Worm (Caenorhabditis elegans) whole organism, L1 larva: ENCODE results near the gene srd-26.

Experiments used
- C04F5.9 ChIP-seq: sonication (generic microtip); optimal IDR thresholded peaks from 2 replicates; lab custom pipeline; 2016; ENCODE audit warnings: missing genetic modification characterization, missing compliant biosample characterization
- C16A3.4 ChIP-seq: fragments of 150-350 bp; optimal IDR thresholded peaks from 2 replicates; lab custom pipeline; 2014; ENCODE audit warnings: missing biosample characterization, missing genetic modification characterization
- aha-1 ChIP-seq: fragments of 150-350 bp; optimal IDR thresholded peaks from 2 replicates; lab custom pipeline; 2014; ENCODE audit warnings: missing biosample characterization, missing genetic modification characterization
- ama-1 ChIP-seq: fragments of 150-350 bp; optimal IDR thresholded peaks from 2 replicates; lab custom pipeline; 2014
- ceh-8 ChIP-seq: fragments of 200-800 bp; sonication (Bioruptor generic); optimal IDR thresholded peaks from 2 replicates; lab custom pipeline; 2018; ENCODE audit warnings: mild to moderate bottlenecking, missing genetic modification characterization, moderate library complexity, missing compliant biosample characterization
- ceh-82 ChIP-seq, 3 experiments: fragments of 150-350 bp in 1 of 3; sonication (generic microtip) in 2 of 3; optimal IDR thresholded peaks; 2 replicates each; lab custom pipeline; 2014 to 2017; ENCODE audit warnings: missing biosample characterization in 3 of 3, missing genetic modification characterization in 3 of 3
- ceh-90 ChIP-seq: sonication (generic microtip); optimal IDR thresholded peaks from 2 replicates; lab custom pipeline; 2016; ENCODE audit warnings: missing genetic modification characterization, missing compliant biosample characterization
- dpl-1 ChIP-seq, 3 experiments: fragments of 150-350 bp in 2 of 3; sonication (generic microtip) in 1 of 3; optimal IDR thresholded peaks; 2 replicates each; lab custom pipeline; 2014 to 2017; ENCODE audit warnings: missing biosample characterization in 3 of 3, missing genetic modification characterization in 3 of 3, missing genetic modification reagents in 3 of 3
- dsc-1 ChIP-seq: sonication (generic microtip); optimal IDR thresholded peaks from 2 replicates; lab custom pipeline; 2016; ENCODE audit warnings: mild to moderate bottlenecking, missing genetic modification characterization, missing compliant biosample characterization
- efl-1 ChIP-seq, 4 experiments: fragments of 150-350 bp; optimal IDR thresholded peaks in 3 of 4; peaks in 1 of 4; 1 replicate in 1 of 4; 2 replicates in 3 of 4; lab custom pipeline; 2014; ENCODE audit warnings: missing biosample characterization in 2 of 4, missing genetic modification characterization in 2 of 4, missing genetic modification reagents in 2 of 4
- elt-2 ChIP-seq: sonication (generic microtip); optimal IDR thresholded peaks from 2 replicates; lab custom pipeline; 2016; ENCODE audit warnings: missing genetic modification characterization, mild to moderate bottlenecking, inconsistent platforms, missing compliant biosample characterization, missing genetic modification reagents
- elt-3 ChIP-seq, 6 experiments: fragments of 150-350 bp in 1 of 6; sonication (generic microtip); optimal IDR thresholded peaks; 2 replicates each; lab custom pipeline; 2017 to 2018; ENCODE audit warnings: missing biosample characterization in 6 of 6, missing genetic modification characterization in 6 of 6, inconsistent platforms in 1 of 6
- fkh-10 ChIP-seq: sonication (generic microtip); optimal IDR thresholded peaks from 2 replicates; lab custom pipeline; 2017; ENCODE audit warnings: missing biosample characterization, missing genetic modification reagents, missing genetic modification characterization
- fkh-4 ChIP-seq: sonication (generic microtip); optimal IDR thresholded peaks from 2 replicates; lab custom pipeline; 2016; ENCODE audit warnings: missing compliant biosample characterization, missing genetic modification characterization, borderline replicate concordance
- fkh-8 ChIP-seq: sonication (generic microtip); optimal IDR thresholded peaks from 2 replicates; lab custom pipeline; 2016; ENCODE audit warnings: mild to moderate bottlenecking, missing genetic modification characterization, missing compliant biosample characterization
- grh-1 ChIP-seq: fragments of 200-800 bp; sonication (Bioruptor generic); IDR thresholded peaks from 2 replicates; pipeline ENCODE4 v1.3.6; 2022; ENCODE audit warnings: missing genetic modification reagents, missing genetic modification characterization, missing compliant biosample characterization
- hlh-17 ChIP-seq: fragments of 200-800 bp; sonication (Bioruptor generic); optimal IDR thresholded peaks from 2 replicates; lab custom pipeline; 2018; ENCODE audit warnings: missing genetic modification characterization, mild to moderate bottlenecking, missing compliant biosample characterization, moderate library complexity, borderline replicate concordance
- hpl-2 ChIP-seq: fragments of 150-350 bp; optimal IDR thresholded peaks from 2 replicates; lab custom pipeline; 2014; ENCODE audit warnings: missing biosample characterization, missing genetic modification reagents, missing genetic modification characterization
- irx-1 ChIP-seq: sonication (generic microtip); optimal IDR thresholded peaks from 2 replicates; lab custom pipeline; 2016; ENCODE audit warnings: missing genetic modification characterization, missing compliant biosample characterization
- isw-1 ChIP-seq: fragments of 200-800 bp; sonication (Bioruptor generic); IDR thresholded peaks from 2 replicates; pipeline ENCODE4 v1.3.6; 2022; ENCODE audit warnings: missing genetic modification characterization, missing compliant biosample characterization
- jun-1 ChIP-seq: fragments of 150-350 bp; optimal IDR thresholded peaks from 2 replicates; lab custom pipeline; 2014; ENCODE audit warnings: missing biosample characterization, missing genetic modification reagents, missing genetic modification characterization
- lin-14 ChIP-seq: fragments of 200-800 bp; sonication (Bioruptor generic); optimal IDR thresholded peaks from 2 replicates; lab custom pipeline; 2018; ENCODE audit warnings: mild to moderate bottlenecking, missing genetic modification characterization, moderate library complexity, missing compliant biosample characterization
- lin-35 ChIP-seq, 2 experiments: fragments of 150-350 bp; optimal IDR thresholded peaks; 2 replicates each; lab custom pipeline; 2014; ENCODE audit warnings: missing biosample characterization in 2 of 2, missing genetic modification characterization in 2 of 2, missing genetic modification reagents in 2 of 2
- lsy-2 ChIP-seq, 2 experiments: fragments of 150-350 bp; optimal IDR thresholded peaks; 2 replicates each; lab custom pipeline; 2014; ENCODE audit warnings: missing biosample characterization in 2 of 2, missing genetic modification characterization in 2 of 2
- mab-9 ChIP-seq: fragments of 200-800 bp; sonication (Bioruptor generic); IDR thresholded peaks from 2 replicates; pipeline ENCODE4 v1.3.6; 2022; ENCODE audit warnings: missing genetic modification reagents, missing genetic modification characterization, missing compliant biosample characterization
- mef-2 ChIP-seq: fragments of 150-350 bp; optimal IDR thresholded peaks from 2 replicates; lab custom pipeline; 2014; ENCODE audit warnings: missing biosample characterization, missing genetic modification characterization
- mep-1 ChIP-seq: fragments of 150-350 bp; optimal IDR thresholded peaks from 2 replicates; lab custom pipeline; 2014; ENCODE audit warnings: missing biosample characterization, missing genetic modification characterization
- nhr-12 ChIP-seq: sonication (generic microtip); optimal IDR thresholded peaks from 2 replicates; lab custom pipeline; 2017; ENCODE audit warnings: missing biosample characterization, missing genetic modification characterization
- nhr-47 ChIP-seq: sonication (generic microtip); optimal IDR thresholded peaks from 2 replicates; lab custom pipeline; 2016; ENCODE audit warnings: mild to moderate bottlenecking, missing genetic modification characterization, moderate library complexity, missing compliant biosample characterization
- nhr-71 ChIP-seq: sonication (generic microtip); optimal IDR thresholded peaks from 2 replicates; lab custom pipeline; 2016; ENCODE audit warnings: mild to moderate bottlenecking, missing genetic modification characterization, moderate library complexity, missing compliant biosample characterization
- rnt-1 ChIP-seq: sonication (generic microtip); optimal IDR thresholded peaks from 2 replicates; lab custom pipeline; 2016; ENCODE audit warnings: mild to moderate bottlenecking, missing genetic modification characterization, moderate library complexity, missing compliant biosample characterization
- snpc-4 ChIP-seq: fragments of 150-350 bp; optimal IDR thresholded peaks from 2 replicates; lab custom pipeline; 2014; ENCODE audit warnings: missing biosample characterization, missing genetic modification characterization
- sox-4 ChIP-seq: sonication (generic microtip); optimal IDR thresholded peaks from 2 replicates; lab custom pipeline; 2016; ENCODE audit warnings: missing genetic modification characterization, missing compliant biosample characterization
- swsn-7 ChIP-seq: sonication (generic microtip); optimal IDR thresholded peaks from 2 replicates; lab custom pipeline; 2016; ENCODE audit warnings: missing genetic modification characterization, missing compliant biosample characterization
- tbx-2 ChIP-seq: sonication (generic microtip); optimal IDR thresholded peaks from 2 replicates; lab custom pipeline; 2016; ENCODE audit warnings: missing genetic modification characterization, missing compliant biosample characterization
- unc-62 ChIP-seq: fragments of 150-350 bp; optimal IDR thresholded peaks from 2 replicates; lab custom pipeline; 2014; ENCODE audit warnings: missing biosample characterization, missing genetic modification reagents, missing genetic modification characterization
- unc-86 ChIP-seq: sonication (generic microtip); optimal IDR thresholded peaks from 2 replicates; lab custom pipeline; 2016; ENCODE audit warnings: missing genetic modification characterization, missing compliant biosample characterization

Gene srd-26

ce11 chrV:14146199-14146598 is 16.6 kb downstream of the srd-26 start, which contains the start of gene acs-10:
acs-10 (plus strand) TSS chrV:14146499.
- no peak for TF ChIP-seq lsy-2 (tag; optimal IDR thresholded peaks at IDR 0.05; lab: Kevin White, UChicago)
- TF ChIP-seq sox-4 (tag; lab: Kevin White, UChicago) = no peak
- no peak for TF ChIP-seq irx-1 (tag; lab: Kevin White, UChicago)
- no peak for TF ChIP-seq grh-1
- TF ChIP-seq jun-1 (tag; lab: Kevin White, UChicago) = no peak
- no peak for TF ChIP-seq elt-2 (tag; lab: Kevin White, UChicago)
- TF ChIP-seq nhr-47 (tag; lab: Kevin White, UChicago) = no peak
- TF ChIP-seq ceh-8 (GFP tag; lab: Kevin White, UChicago) = no peak
- TF ChIP-seq elt-3 (tag; optimal IDR thresholded peaks at IDR 0.05; lab: Kevin White, UChicago) = no peak
- no peak for TF ChIP-seq efl-1 (optimal IDR thresholded peaks at IDR 0.05; lab: Kevin White, UChicago)
- no peak for TF ChIP-seq efl-1 (GFP tag; optimal IDR thresholded peaks at IDR 0.05 in 1 of 2; lab: Kevin White, UChicago)
- TF ChIP-seq dsc-1 = no peak

ce11 chrV:14145267-14145666 is 17.5 kb downstream of the srd-26 start, which contains the start of gene par-1:
par-1 (minus strand) TSS chrV:14145367.
- no peak for TF ChIP-seq fkh-8 (tag; lab: Kevin White, UChicago)
- TF ChIP-seq hlh-17 (GFP tag; lab: Kevin White, UChicago) = no peak
- TF ChIP-seq ceh-90 = no peak
- TF ChIP-seq rnt-1 = no peak
- no peak for TF ChIP-seq nhr-12
- TF ChIP-seq mef-2 (tag; lab: Kevin White, UChicago) = no peak
- no peak for TF ChIP-seq C04F5.9 (tag; lab: Kevin White, UChicago)

- peak; percentile 16; the same call in 1 of the 2 replicates for TF ChIP-seq isw-1 (GFP tag; lab: Robert Waterston, UW)
- no peak for TF ChIP-seq ama-1 (lab: Kevin White, UChicago)
- no peak for TF ChIP-seq aha-1
- peak; percentile 3 for TF ChIP-seq swsn-7 (tag; lab: Kevin White, UChicago)
- peak; percentile 53 for TF ChIP-seq nhr-71 (tag; lab: Kevin White, UChicago)
- peak; percentile 59 for TF ChIP-seq nhr-47 (tag; lab: Kevin White, UChicago)
- TF ChIP-seq lsy-2 (tag; optimal IDR thresholded peaks at IDR 0.05; lab: Kevin White, UChicago) = peak in 1 of 2 experiments; percentile 53
- peak; percentile 12 for TF ChIP-seq dsc-1
- peak; percentile 25 to 31 for TF ChIP-seq efl-1 (optimal IDR thresholded peaks at IDR 0.05; lab: Kevin White, UChicago)
- peak in 1 of 2 experiments; percentile 62 for TF ChIP-seq efl-1 (GFP tag; optimal IDR thresholded peaks at IDR 0.05 in 1 of 2; lab: Kevin White, UChicago)
- peak; percentile 34 for TF ChIP-seq tbx-2 (tag; lab: Kevin White, UChicago)
- TF ChIP-seq mab-9 (GFP tag; lab: Robert Waterston, UW) = peak; percentile 53; the same call in 1 of the 2 replicates
- TF ChIP-seq unc-62 (GFP tag; lab: Kevin White, UChicago) = no peak
- peak; percentile 23 for TF ChIP-seq mep-1 (tag; lab: Kevin White, UChicago)
- peak; percentile 63 for TF ChIP-seq fkh-8 (tag; lab: Kevin White, UChicago)
- TF ChIP-seq fkh-4 (tag; lab: Kevin White, UChicago) = no peak
- no peak for TF ChIP-seq snpc-4 (tag; lab: Kevin White, UChicago)
- TF ChIP-seq ceh-82 (tag; optimal IDR thresholded peaks at IDR 0.05; lab: Kevin White, UChicago) = peak in 2 of 3 experiments; percentile 33 to 53
- TF ChIP-seq dpl-1 (GFP tag; optimal IDR thresholded peaks at IDR 0.05; lab: Kevin White, UChicago) = peak in 1 of 3 experiments; percentile 21
- TF ChIP-seq fkh-10 (GFP tag; lab: Kevin White, UChicago) = peak; percentile 58
- peak in 1 of 2 experiments; percentile 34 for TF ChIP-seq lin-35 (GFP tag; optimal IDR thresholded peaks at IDR 0.05; lab: Kevin White, UChicago)
- TF ChIP-seq lin-14 (GFP tag; lab: Kevin White, UChicago) = peak; percentile 93
- TF ChIP-seq unc-86 (tag; lab: Kevin White, UChicago) = peak; percentile 56
- no peak for TF ChIP-seq C16A3.4
- TF ChIP-seq hpl-2 (GFP tag; lab: Kevin White, UChicago) = no peak
Measured at ce11 chrV:14143634-14144033, 19.2 kb downstream of the srd-26 start.
